Worm (Caenorhabditis elegans) whole organism, late embryonic: ENCODE data around the gene C39B5.5.

Experiments used
- C08G9.2 ChIP-seq: sonication (generic microtip); optimal IDR thresholded peaks from 2 replicates; lab custom pipeline; 2016; ENCODE audit warnings: mild to moderate bottlenecking, missing genetic modification characterization, moderate library complexity, missing compliant biosample characterization
- F13H6.1 ChIP-seq: sonication (generic microtip); optimal IDR thresholded peaks from 2 replicates; lab custom pipeline; 2016; ENCODE audit warnings: missing genetic modification characterization, missing compliant biosample characterization
- K09A11.1 ChIP-seq: sonication (generic microtip); optimal IDR thresholded peaks from 2 replicates; lab custom pipeline; 2017; ENCODE audit warnings: antibody characterized with exemption, mild to moderate bottlenecking, missing genetic modification characterization, missing compliant biosample characterization; ENCODE audit not compliant: insufficient read depth
- Y22D7AL.16 ChIP-seq: sonication (generic microtip); optimal IDR thresholded peaks from 2 replicates; lab custom pipeline; 2016; ENCODE audit warnings: missing genetic modification characterization, missing compliant biosample characterization
- ahr-1 ChIP-seq: sonication (generic microtip); optimal IDR thresholded peaks from 2 replicates; lab custom pipeline; 2016; ENCODE audit warnings: missing genetic modification characterization, missing compliant biosample characterization
- ceh-19 ChIP-seq: fragments of 200-800 bp; sonication (Bioruptor generic); optimal IDR thresholded peaks from 2 replicates; lab custom pipeline; 2018; ENCODE audit warnings: mild to moderate bottlenecking, missing genetic modification characterization, missing compliant biosample characterization
- ceh-2 ChIP-seq: sonication (generic microtip); optimal IDR thresholded peaks from 2 replicates; lab custom pipeline; 2016; ENCODE audit warnings: missing genotype, missing genetic modification characterization, missing compliant biosample characterization
- ceh-24 ChIP-seq: sonication (generic microtip); optimal IDR thresholded peaks from 2 replicates; lab custom pipeline; 2016; ENCODE audit warnings: mild to moderate bottlenecking, missing genetic modification characterization, missing compliant biosample characterization
- ceh-31 ChIP-seq: sonication (generic microtip); optimal IDR thresholded peaks from 2 replicates; lab custom pipeline; 2016; ENCODE audit warnings: missing genetic modification characterization, missing compliant biosample characterization
- ceh-34 ChIP-seq: sonication (generic microtip); optimal IDR thresholded peaks from 2 replicates; lab custom pipeline; 2016; ENCODE audit warnings: mild to moderate bottlenecking, missing genetic modification characterization, missing compliant biosample characterization
- ceh-48 ChIP-seq: sonication (generic microtip); optimal IDR thresholded peaks from 2 replicates; lab custom pipeline; 2016; ENCODE audit warnings: missing genetic modification characterization, inconsistent platforms, missing compliant biosample characterization
- che-1 ChIP-seq: sonication (generic microtip); optimal IDR thresholded peaks from 2 replicates; lab custom pipeline; 2016; ENCODE audit warnings: mild to moderate bottlenecking, missing genetic modification characterization, missing compliant biosample characterization
- dve-1 ChIP-seq: sonication (generic microtip); optimal IDR thresholded peaks from 2 replicates; lab custom pipeline; 2017; ENCODE audit warnings: antibody characterized with exemption, mild to moderate bottlenecking, missing genetic modification characterization, missing compliant biosample characterization
- elt-2 ChIP-seq: sonication (generic microtip); optimal IDR thresholded peaks from 2 replicates; lab custom pipeline; 2016; ENCODE audit warnings: missing genetic modification reagents, missing genetic modification characterization, missing compliant biosample characterization
- elt-4 ChIP-seq: sonication (generic microtip); optimal IDR thresholded peaks from 2 replicates; lab custom pipeline; 2016; ENCODE audit warnings: missing genetic modification characterization, missing compliant biosample characterization
- fax-1 ChIP-seq: sonication (generic microtip); optimal IDR thresholded peaks from 2 replicates; lab custom pipeline; 2016; ENCODE audit warnings: missing genotype, missing genetic modification characterization, missing compliant biosample characterization
- hlh-30 ChIP-seq: sonication (generic microtip); optimal IDR thresholded peaks from 2 replicates; lab custom pipeline; 2017; ENCODE audit warnings: antibody characterized with exemption, missing genetic modification characterization, missing compliant biosample characterization; ENCODE audit not compliant: insufficient read depth
- hlh-6 ChIP-seq: sonication (generic microtip); optimal IDR thresholded peaks from 2 replicates; lab custom pipeline; 2016; ENCODE audit warnings: missing genotype, missing genetic modification characterization, missing compliant biosample characterization
- lin-11 ChIP-seq: fragments of 200-800 bp; sonication (Bioruptor generic); optimal IDR thresholded peaks from 2 replicates; lab custom pipeline; 2018; ENCODE audit warnings: mild to moderate bottlenecking, missing genetic modification characterization, missing compliant biosample characterization
- madf-2 ChIP-seq: sonication (generic microtip); optimal IDR thresholded peaks from 2 replicates; lab custom pipeline; 2017; ENCODE audit warnings: missing genetic modification characterization, missing compliant biosample characterization
- nfya-1 ChIP-seq: sonication (generic microtip); optimal IDR thresholded peaks from 2 replicates; lab custom pipeline; 2017; ENCODE audit warnings: missing genetic modification characterization, mild to moderate bottlenecking, missing compliant biosample characterization, antibody characterized with exemption, moderate library complexity
- nhr-232 ChIP-seq: sonication (generic microtip); optimal IDR thresholded peaks from 2 replicates; lab custom pipeline; 2016; ENCODE audit warnings: missing genetic modification characterization, missing compliant biosample characterization
- odd-2 ChIP-seq: sonication (generic microtip); optimal IDR thresholded peaks from 2 replicates; lab custom pipeline; 2017; ENCODE audit warnings: antibody characterized with exemption, mild to moderate bottlenecking, missing genetic modification characterization, missing compliant biosample characterization
- pat-9 ChIP-seq: fragments of 200-800 bp; sonication (Bioruptor generic); optimal IDR thresholded peaks from 2 replicates; lab custom pipeline; 2018; ENCODE audit warnings: mild to moderate bottlenecking, missing genetic modification characterization, moderate library complexity, missing compliant biosample characterization
- pax-1 ChIP-seq: fragments of 150-350 bp; optimal IDR thresholded peaks from 2 replicates; lab custom pipeline; 2014; ENCODE audit warnings: missing biosample characterization, missing genetic modification characterization
- rnt-1 ChIP-seq: sonication (generic microtip); optimal IDR thresholded peaks from 2 replicates; lab custom pipeline; 2016; ENCODE audit warnings: missing genetic modification characterization, missing compliant biosample characterization
- sdc-2 ChIP-seq: sonication (generic microtip); optimal IDR thresholded peaks from 2 replicates; lab custom pipeline; 2016; ENCODE audit warnings: missing genotype, missing genetic modification characterization, missing compliant biosample characterization
- sox-2 ChIP-seq: fragments of 200-800 bp; sonication (Bioruptor generic); IDR thresholded peaks from 2 replicates; pipeline ENCODE4 v1.3.6; 2022; ENCODE audit warnings: missing genetic modification reagents, missing genetic modification characterization, missing compliant biosample characterization
- sox-4 ChIP-seq: sonication (generic microtip); optimal IDR thresholded peaks from 2 replicates; lab custom pipeline; 2017; ENCODE audit warnings: mild to moderate bottlenecking, missing genetic modification characterization, inconsistent platforms, missing compliant biosample characterization
- ttx-3 ChIP-seq: sonication (generic microtip); optimal IDR thresholded peaks from 2 replicates; lab custom pipeline; 2016; ENCODE audit warnings: missing genetic modification reagents, missing genetic modification characterization, missing compliant biosample characterization
- unc-3 ChIP-seq, 2 experiments: fragments of 200-800 bp in 1 of 2; sonication (Bioruptor generic) in 1 of 2; sonication (generic microtip) in 1 of 2; conservative IDR thresholded peaks in 1 of 2; optimal IDR thresholded peaks in 1 of 2; 2 replicates each; pipeline versions ENCODE4 v1.3.6 to Lab custom; 2016 to 2022; ENCODE audit warnings: missing compliant biosample characterization in 2 of 2, missing genetic modification characterization in 2 of 2, missing genetic modification reagents in 1 of 2
- unc-55 ChIP-seq: sonication (generic microtip); optimal IDR thresholded peaks from 2 replicates; lab custom pipeline; 2017; ENCODE audit warnings: missing biosample characterization, missing genetic modification reagents, missing genetic modification characterization
- ztf-16 ChIP-seq: sonication (generic microtip); optimal IDR thresholded peaks from 2 replicates; lab custom pipeline; 2017; ENCODE audit warnings: missing genetic modification characterization, missing compliant biosample characterization

C39B5.5 gene

ce11 chrIII:2253027-2253499 is 45.1 kb downstream of the C39B5.5 start, which contains the start of gene fbxa-73:
fbxa-73 (plus strand) TSS chrIII:2253449.
- TF ChIP-seq elt-4 (tag; lab: Kevin White, UChicago) (no peak), unc-55 (GFP tag; lab: Kevin White, UChicago) (no peak), elt-2 (peak; percentile 53)
- TF ChIP-seq, all 69 proteins: peak for 1

- TF ChIP-seq ceh-2: no peak
- no peak for TF ChIP-seq che-1 (tag; lab: Kevin White, UChicago)
- TF ChIP-seq C08G9.2 (tag; lab: Kevin White, UChicago): no peak
These were observed 47.6 kb downstream of the C39B5.5 start, which contains the start of gene fbxa-71 for ce11 chrIII:2255522-2255921. fbxa-71 (plus strand) TSS chrIII:2255822.

DNA sequence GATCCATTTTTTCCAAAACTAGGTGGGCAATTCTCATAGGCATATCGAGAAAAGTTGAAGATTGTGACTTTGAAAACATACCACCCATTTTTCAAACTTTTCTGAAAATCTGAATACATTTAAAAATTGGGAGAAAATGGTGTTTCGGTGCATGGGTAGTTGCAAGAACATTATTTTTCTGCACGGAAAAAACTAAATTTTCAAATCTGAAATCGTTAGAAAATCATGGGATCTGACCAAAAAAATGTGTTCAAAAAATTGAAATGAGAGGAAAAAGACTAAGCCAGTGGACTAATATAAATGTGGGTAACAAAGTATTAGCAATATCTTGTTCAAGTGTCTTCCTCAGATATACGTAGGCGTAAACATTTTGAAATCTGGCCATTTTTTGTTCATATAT is 50.9 kb downstream of the C39B5.5 start, which contains the start of gene fbxa-43:
Gene fbxa-43, minus strand, starts transcription at position 101 of the 400 bp plus-strand sequence.
- TF ChIP-seq ttx-3 (tag; lab: Kevin White, UChicago): no peak
- TF ChIP-seq Y22D7AL.16 (tag; lab: Kevin White, UChicago): no peak
- no peak for TF ChIP-seq pat-9 (tag; lab: Kevin White, UChicago)
- no peak for TF ChIP-seq hlh-30 (tag; lab: Kevin White, UChicago)
- TF ChIP-seq ztf-16 (tag; lab: Kevin White, UChicago): no peak
- no peak for TF ChIP-seq ceh-48 (tag; lab: Kevin White, UChicago)
- TF ChIP-seq ceh-19 (GFP tag; lab: Kevin White, UChicago): no peak
- TF ChIP-seq ceh-34 (tag; lab: Kevin White, UChicago): no peak
- TF ChIP-seq ceh-24: no peak
- TF ChIP-seq lin-11: no peak
- no peak for TF ChIP-seq rnt-1 (tag; lab: Kevin White, UChicago)

ce11 chrIII:2259329-2259728 is 51.4 kb downstream of the C39B5.5 start:
- TF ChIP-seq nhr-232 (no peak), pax-1 (tag; lab: Kevin White, UChicago) (no peak), hlh-6 (tag; lab: Kevin White, UChicago) (no peak), rnt-1 (tag; lab: Kevin White, UChicago) (no peak), dve-1 (tag; lab: Kevin White, UChicago) (no peak), K09A11.1 (tag; lab: Kevin White, UChicago) (no peak), ztf-16 (tag; lab: Kevin White, UChicago) (no peak), ahr-1 (tag; lab: Kevin White, UChicago) (no peak), ceh-31 (tag; lab: Kevin White, UChicago) (no peak), sox-4 (no peak), F13H6.1 (tag; lab: Kevin White, UChicago) (no peak), madf-2 (tag; lab: Kevin White, UChicago) (no peak), fax-1 (no peak), nfya-1 (tag; lab: Kevin White, UChicago) (no peak), pat-9 (tag; lab: Kevin White, UChicago) (no peak), unc-3 (GFP tag; conservative IDR thresholded peaks at IDR 0.05; lab: Robert Waterston, UW) (no peak), unc-3 (tag; optimal IDR thresholded peaks at IDR 0.05; lab: Kevin White, UChicago) (no peak), sox-2 (GFP tag; lab: Robert Waterston, UW) (no peak), elt-2 (no peak), sdc-2 (no peak), odd-2 (tag; lab: Kevin White, UChicago) (no peak)
- TF ChIP-seq, all 69 proteins: peak for 0
